Worm (Caenorhabditis elegans) whole organism, midembryonic: ENCODE results near the gene alg-3.

ENCODE experiments used
- T22C8.4 ChIP-seq: fragments of 200-800 bp; sonication (Bioruptor generic); IDR thresholded peaks from 2 replicates; pipeline ENCODE4 v1.3.6; 2022; ENCODE audit warnings: missing genetic modification characterization, missing compliant biosample characterization
- flt-1 ChIP-seq: fragments of 200-800 bp; sonication (Bioruptor generic); IDR thresholded peaks from 2 replicates; pipeline ENCODE4 v1.3.6; 2022; ENCODE audit warnings: missing genetic modification characterization, missing compliant biosample characterization
- klf-2 ChIP-seq: fragments of 200-800 bp; sonication (Bioruptor generic); conservative IDR thresholded peaks from 2 replicates; pipeline ENCODE4 v1.3.6; 2022; ENCODE audit warnings: missing genetic modification reagents, missing genetic modification characterization, missing compliant biosample characterization
- ref-1 ChIP-seq: fragments of 200-800 bp; sonication (Bioruptor generic); conservative IDR thresholded peaks from 2 replicates; pipeline ENCODE4 v1.3.6; 2022; ENCODE audit warnings: missing genetic modification reagents, missing genetic modification characterization, missing compliant biosample characterization
- tab-1 ChIP-seq: fragments of 200-800 bp; sonication (Bioruptor generic); IDR thresholded peaks from 2 replicates; pipeline ENCODE4 v1.3.6; 2022; ENCODE audit warnings: missing genetic modification characterization, missing compliant biosample characterization
- ztf-23 ChIP-seq: fragments of 200-800 bp; sonication (Bioruptor generic); IDR thresholded peaks from 2 replicates; pipeline ENCODE4 v1.3.6; 2022; ENCODE audit warnings: missing genetic modification reagents, missing genetic modification characterization, missing compliant biosample characterization

DNA sequence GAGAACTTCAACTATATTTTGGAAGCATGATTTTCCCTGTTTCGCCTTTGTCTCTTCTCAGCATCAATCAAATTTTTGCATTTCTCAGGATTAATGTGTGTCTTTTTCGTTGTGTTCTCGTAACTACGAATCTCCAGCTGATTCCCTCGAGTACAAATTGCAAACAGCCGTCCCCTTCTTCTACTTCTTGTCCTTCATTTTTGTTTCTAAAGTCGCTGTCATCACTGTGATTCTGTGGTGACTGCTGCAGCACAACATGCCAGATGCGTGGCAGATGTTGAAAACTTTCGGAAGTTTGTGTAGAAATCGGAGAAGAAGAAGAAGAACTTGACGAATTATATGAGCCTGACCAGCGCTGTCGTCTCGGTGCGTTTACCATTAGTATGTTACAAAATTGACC lies 9.2 kb downstream of the alg-3 start:
- TF ChIP-seq ref-1 (GFP tag; lab: Robert Waterston, UW) (no peak), ztf-23 (GFP tag; lab: Robert Waterston, UW) (no peak), klf-2 (GFP tag; lab: Robert Waterston, UW) (no peak), tab-1 (GFP tag; lab: Robert Waterston, UW) (no peak), T22C8.4 (GFP tag; lab: Robert Waterston, UW) (no peak), flt-1 (no peak)
